Worm (Caenorhabditis elegans) whole organism, L4 larva: ENCODE measurements around the gene C50B8.4.

ENCODE experiments used
- R02D3.7 ChIP-seq: fragments of 150-350 bp; sonication (generic microtip); optimal IDR thresholded peaks from 3 replicates; lab custom pipeline; 2014; ENCODE audit warnings: missing biosample characterization, missing genetic modification characterization
- aly-2 ChIP-seq: sonication (generic microtip); optimal IDR thresholded peaks from 2 replicates; lab custom pipeline; 2018; ENCODE audit warnings: missing biosample characterization, missing genetic modification characterization
- ces-1 ChIP-seq: fragments of 150-350 bp; sonication (generic microtip); optimal IDR thresholded peaks from 4 replicates; lab custom pipeline; 2014; ENCODE audit warnings: missing biosample characterization, missing genetic modification reagents, missing genetic modification characterization
- daf-12 ChIP-seq: fragments of 150-350 bp; optimal IDR thresholded peaks from 2 replicates; lab custom pipeline; 2014; ENCODE audit warnings: missing biosample characterization, missing genetic modification reagents, missing genetic modification characterization
- mes-2 ChIP-seq: sonication (generic microtip); optimal IDR thresholded peaks from 2 replicates; lab custom pipeline; 2016; ENCODE audit warnings: missing genotype, mild to moderate bottlenecking, missing genetic modification characterization, missing compliant biosample characterization; ENCODE audit not compliant: poor library complexity, severe bottlenecking
- mxl-3 ChIP-seq: fragments of 200-800 bp; sonication (Bioruptor generic); optimal IDR thresholded peaks from 2 replicates; lab custom pipeline; 2018; ENCODE audit warnings: mild to moderate bottlenecking, missing genetic modification characterization, missing compliant biosample characterization
- skn-1 ChIP-seq: fragments of 150-350 bp; optimal IDR thresholded peaks from 2 replicates; lab custom pipeline; 2014; ENCODE audit warnings: missing biosample characterization, missing genetic modification characterization
- snpc-4 ChIP-seq: fragments of 150-350 bp; optimal IDR thresholded peaks from 2 replicates; lab custom pipeline; 2014; ENCODE audit warnings: missing biosample characterization, missing genetic modification characterization
- zag-1 ChIP-seq: fragments of 150-350 bp; optimal IDR thresholded peaks from 2 replicates; lab custom pipeline; 2014; ENCODE audit warnings: missing biosample characterization, missing genetic modification characterization

ce11 chrV:13559978-13560377 is 11.8 kb upstream of the C50B8.4 start, which contains the start of gene C56A3.8:
- TF ChIP-seq zag-1 (no peak), ces-1 (GFP tag; lab: Kevin White, UChicago) (no peak), daf-12 (tag; lab: Kevin White, UChicago) (no peak), mes-2 (no peak), R02D3.7 (tag; lab: Kevin White, UChicago) (no peak), skn-1 (no peak), aly-2 (tag; lab: Kevin White, UChicago) (no peak), mxl-3 (GFP tag; lab: Kevin White, UChicago) (no peak), snpc-4 (tag; lab: Kevin White, UChicago) (no peak)
